Fruit fly (Drosophila melanogaster) whole organism, embryonic: ENCODE measurements around the gene CG31988.

Source experiments
- Abd-B ChIP-seq: fragments of 200-800 bp; sonication (Bioruptor generic); optimal IDR thresholded peaks from 2 replicates; lab custom pipeline; 2018; ENCODE audit warnings: missing biosample characterization, mild to moderate bottlenecking, missing genetic modification characterization, moderate library complexity
- Atf3 ChIP-seq: fragments of 200-800 bp; sonication (Bioruptor generic); optimal IDR thresholded peaks from 3 replicates; lab custom pipeline; 2016; ENCODE audit warnings: missing biosample characterization, missing genetic modification characterization
- Bdp1 ChIP-seq: fragments of 200-800 bp; sonication (Bioruptor generic); optimal IDR thresholded peaks from 3 replicates; lab custom pipeline; 2016; ENCODE audit warnings: missing biosample characterization, missing genetic modification characterization
- CG10431 ChIP-seq: fragments of 200-800 bp; sonication (Bioruptor generic); optimal IDR thresholded peaks from 3 replicates; lab custom pipeline; 2018; ENCODE audit warnings: missing biosample characterization, mild to moderate bottlenecking, missing genetic modification characterization
- CG12236 ChIP-seq: fragments of 200-800 bp; sonication (Bioruptor generic); optimal IDR thresholded peaks from 2 replicates; lab custom pipeline; 2016; ENCODE audit warnings: missing biosample characterization, missing genetic modification characterization
- CG12659 ChIP-seq: fragments of 200-800 bp; sonication (Bioruptor generic); optimal IDR thresholded peaks from 3 replicates; lab custom pipeline; 2017; ENCODE audit warnings: mild to moderate bottlenecking, missing biosample characterization, missing genetic modification reagents, missing genetic modification characterization
- CG12942 ChIP-seq: fragments of 200-800 bp; sonication (Bioruptor generic); optimal IDR thresholded peaks from 3 replicates; lab custom pipeline; 2016; ENCODE audit warnings: missing biosample characterization, missing genetic modification characterization
- CG13123 ChIP-seq: fragments of 200-800 bp; sonication (Bioruptor generic); optimal IDR thresholded peaks from 2 replicates; lab custom pipeline; 2016; ENCODE audit warnings: missing biosample characterization, missing genetic modification characterization
- CG13287 ChIP-seq: fragments of 200-800 bp; sonication (Bioruptor generic); IDR thresholded peaks from 2 replicates; pipeline ENCODE4 v1.3.6; 2022; ENCODE audit warnings: missing biosample characterization, missing genetic modification characterization; ENCODE audit not compliant: partially characterized antibody
- CG13296 ChIP-seq: fragments of 200-800 bp; sonication (Bioruptor generic); optimal IDR thresholded peaks from 3 replicates; lab custom pipeline; 2018; ENCODE audit warnings: missing biosample characterization, mild to moderate bottlenecking, missing genetic modification characterization
- CG15011 ChIP-seq: fragments of 200-800 bp; sonication (Bioruptor generic); optimal IDR thresholded peaks from 3 replicates; lab custom pipeline; 2018; ENCODE audit warnings: missing biosample characterization, mild to moderate bottlenecking, missing genetic modification characterization
- CG17359 ChIP-seq: fragments of 200-800 bp; sonication (Bioruptor generic); optimal IDR thresholded peaks from 3 replicates; lab custom pipeline; 2018; ENCODE audit warnings: missing biosample characterization, mild to moderate bottlenecking, missing genetic modification characterization, moderate library complexity
- CG17568 ChIP-seq: fragments of 200-800 bp; sonication (Bioruptor generic); optimal IDR thresholded peaks from 2 replicates; lab custom pipeline; 2018; ENCODE audit warnings: missing biosample characterization, mild to moderate bottlenecking, missing genetic modification characterization, moderate library complexity
- CG1832 ChIP-seq: fragments of 200-800 bp; sonication (Bioruptor generic); optimal IDR thresholded peaks from 2 replicates; lab custom pipeline; 2017; ENCODE audit warnings: missing biosample characterization, mild to moderate bottlenecking, missing genetic modification characterization, inconsistent platforms
- CG30431 ChIP-seq: fragments of 200-800 bp; sonication (Bioruptor generic); optimal IDR thresholded peaks from 2 replicates; lab custom pipeline; 2017; ENCODE audit warnings: missing biosample characterization, missing genetic modification characterization
- CG31388 ChIP-seq: fragments of 200-800 bp; sonication (Bioruptor generic); optimal IDR thresholded peaks from 2 replicates; lab custom pipeline; 2016; ENCODE audit warnings: missing biosample characterization, missing genetic modification characterization
- CG3995 ChIP-seq: fragments of 200-800 bp; sonication (Bioruptor generic); optimal IDR thresholded peaks from 3 replicates; lab custom pipeline; 2016; ENCODE audit warnings: missing biosample characterization, missing genetic modification characterization
- CG4617 ChIP-seq: fragments of 200-800 bp; sonication (Bioruptor generic); optimal IDR thresholded peaks from 3 replicates; lab custom pipeline; 2016; ENCODE audit warnings: missing biosample characterization, missing genetic modification characterization, borderline replicate concordance
- CG4820 ChIP-seq: fragments of 200-800 bp; sonication (Bioruptor generic); optimal IDR thresholded peaks from 3 replicates; lab custom pipeline; 2016; ENCODE audit warnings: missing biosample characterization, missing genetic modification characterization
- CG8924 ChIP-seq: fragments of 200-800 bp; optimal IDR thresholded peaks from 3 replicates; lab custom pipeline; 2019; ENCODE audit warnings: missing biosample characterization, mild to moderate bottlenecking, missing genetic modification characterization, moderate library complexity
- CG9215 ChIP-seq: fragments of 200-800 bp; sonication (Bioruptor generic); IDR thresholded peaks from 2 replicates; pipeline ENCODE4 v1.3.6; 2022; ENCODE audit warnings: missing biosample characterization, missing genetic modification characterization
- CG9609 ChIP-seq: fragments of 200-800 bp; sonication (Bioruptor generic); optimal IDR thresholded peaks from 3 replicates; lab custom pipeline; 2016; ENCODE audit warnings: missing biosample characterization, missing genetic modification characterization
- Dek ChIP-seq: fragments of 200-800 bp; sonication (Bioruptor generic); optimal IDR thresholded peaks from 3 replicates; lab custom pipeline; 2019; ENCODE audit warnings: missing biosample characterization, mild to moderate bottlenecking, missing genetic modification characterization, moderate library complexity
- Doc2 ChIP-seq: fragments of 200-800 bp; sonication (Bioruptor generic); IDR thresholded peaks from 2 replicates; pipeline ENCODE4 v1.3.6; 2022; ENCODE audit warnings: missing biosample characterization, missing genetic modification characterization
- Dp ChIP-seq: fragments of 200-800 bp; sonication (Bioruptor generic); optimal IDR thresholded peaks from 2 replicates; lab custom pipeline; 2018; ENCODE audit warnings: missing biosample characterization, mild to moderate bottlenecking, missing genetic modification characterization, moderate library complexity
- HLH4C ChIP-seq: fragments of 200-800 bp; sonication (Bioruptor generic); IDR thresholded peaks from 3 replicates; pipeline ENCODE4 v1.3.6; 2022; ENCODE audit warnings: missing biosample characterization, missing genetic modification characterization; ENCODE audit not compliant: partially characterized antibody
- Hey ChIP-seq: fragments of 200-800 bp; sonication (Bioruptor generic); optimal IDR thresholded peaks from 3 replicates; lab custom pipeline; 2018; ENCODE audit warnings: missing biosample characterization, mild to moderate bottlenecking, missing genetic modification characterization
- HmgD ChIP-seq: fragments of 200-800 bp; sonication (Bioruptor generic); optimal IDR thresholded peaks from 3 replicates; lab custom pipeline; 2016; ENCODE audit warnings: missing biosample characterization, missing genetic modification characterization
- Hmx ChIP-seq: fragments of 200-800 bp; sonication (Bioruptor generic); optimal IDR thresholded peaks from 2 replicates; lab custom pipeline; 2016; ENCODE audit warnings: missing biosample characterization, missing genetic modification characterization
- Sox100B ChIP-seq: fragments of 200-800 bp; sonication (Bioruptor generic); optimal IDR thresholded peaks from 3 replicates; lab custom pipeline; 2018; ENCODE audit warnings: missing biosample characterization, mild to moderate bottlenecking, missing genetic modification characterization
- Usf ChIP-seq: fragments of 200-800 bp; sonication (Bioruptor generic); optimal IDR thresholded peaks from 2 replicates; lab custom pipeline; 2017; ENCODE audit warnings: missing genotype, missing biosample characterization, missing genetic modification characterization
- ab ChIP-seq: fragments of 200-800 bp; sonication (Bioruptor generic); optimal IDR thresholded peaks from 2 replicates; lab custom pipeline; 2016; ENCODE audit warnings: missing biosample characterization, missing genetic modification characterization
- br ChIP-seq: fragments of >200 bp; optimal IDR thresholded peaks from 2 replicates; lab custom pipeline; 2017
- caup ChIP-seq: fragments of 200-800 bp; sonication (Bioruptor generic); optimal IDR thresholded peaks from 3 replicates; lab custom pipeline; 2017; ENCODE audit warnings: missing biosample characterization, mild to moderate bottlenecking, missing genetic modification characterization, moderate library complexity; ENCODE audit not compliant: severe bottlenecking
- chif ChIP-seq, 2 experiments: fragments of 200-800 bp; sonication (Bioruptor generic); optimal IDR thresholded peaks; 3 replicates each; lab custom pipeline; 2016; ENCODE audit warnings: missing biosample characterization in 2 of 2, missing genetic modification characterization in 2 of 2
- da ChIP-seq: fragments of 200-800 bp; sonication (Bioruptor generic); optimal IDR thresholded peaks from 2 replicates; lab custom pipeline; 2016; ENCODE audit warnings: missing biosample characterization, missing genetic modification characterization
- fd3F ChIP-seq: fragments of 200-800 bp; sonication (Bioruptor generic); optimal IDR thresholded peaks from 2 replicates; lab custom pipeline; 2018; ENCODE audit warnings: missing biosample characterization, mild to moderate bottlenecking, missing genetic modification characterization, moderate library complexity
- fd96Cb ChIP-seq: fragments of 200-800 bp; sonication (Bioruptor generic); optimal IDR thresholded peaks from 2 replicates; lab custom pipeline; 2018; ENCODE audit warnings: missing biosample characterization, mild to moderate bottlenecking, missing genetic modification characterization, moderate library complexity
- gcm2 ChIP-seq: fragments of 200-800 bp; sonication (Bioruptor generic); optimal IDR thresholded peaks from 2 replicates; lab custom pipeline; 2016; ENCODE audit warnings: missing biosample characterization, missing genetic modification characterization
- ham ChIP-seq: fragments of 200-800 bp; sonication (Bioruptor generic); IDR thresholded peaks from 2 replicates; pipeline ENCODE4 v1.3.6; 2022; ENCODE audit warnings: missing biosample characterization, missing genetic modification characterization
- kay ChIP-seq: fragments of 200-800 bp; sonication (Bioruptor generic); optimal IDR thresholded peaks from 2 replicates; lab custom pipeline; 2016; ENCODE audit warnings: missing biosample characterization, missing genetic modification characterization
- mirr ChIP-seq: fragments of 200-800 bp; sonication (Bioruptor generic); optimal IDR thresholded peaks from 3 replicates; lab custom pipeline; 2018; ENCODE audit warnings: missing biosample characterization, mild to moderate bottlenecking, missing genetic modification characterization
- nau ChIP-seq: fragments of 200-800 bp; sonication (Bioruptor generic); optimal IDR thresholded peaks from 3 replicates; lab custom pipeline; 2017; ENCODE audit warnings: missing biosample characterization, mild to moderate bottlenecking, missing genetic modification characterization, missing genetic modification reagents
- pnt ChIP-seq: fragments of 200-800 bp; sonication (Bioruptor generic); optimal IDR thresholded peaks from 3 replicates; lab custom pipeline; 2016; ENCODE audit warnings: missing biosample characterization, missing genetic modification characterization
- psq ChIP-seq: fragments of 200-800 bp; sonication (Bioruptor generic); optimal IDR thresholded peaks from 2 replicates; lab custom pipeline; 2017; ENCODE audit warnings: missing biosample characterization, missing genetic modification characterization
- row ChIP-seq: fragments of 200-800 bp; sonication (Bioruptor generic); IDR thresholded peaks from 3 replicates; pipeline ENCODE4 v1.3.6; 2022; ENCODE audit warnings: missing biosample characterization, missing genetic modification characterization
- sens-2 ChIP-seq: fragments of 200-800 bp; sonication (Bioruptor generic); IDR thresholded peaks from 2 replicates; pipeline ENCODE4 v1.3.6; 2022; ENCODE audit warnings: missing biosample characterization, missing genetic modification characterization
- sob ChIP-seq: fragments of 200-800 bp; sonication (Bioruptor generic); IDR thresholded peaks from 2 replicates; pipeline ENCODE4 v1.3.6; 2022; ENCODE audit warnings: missing biosample characterization, missing genetic modification characterization
- z ChIP-seq: fragments of 200-800 bp; sonication (Bioruptor generic); IDR thresholded peaks from 3 replicates; pipeline ENCODE4 v1.3.6; 2022; ENCODE audit warnings: missing biosample characterization, missing genetic modification characterization

CG31988 gene

DNA sequence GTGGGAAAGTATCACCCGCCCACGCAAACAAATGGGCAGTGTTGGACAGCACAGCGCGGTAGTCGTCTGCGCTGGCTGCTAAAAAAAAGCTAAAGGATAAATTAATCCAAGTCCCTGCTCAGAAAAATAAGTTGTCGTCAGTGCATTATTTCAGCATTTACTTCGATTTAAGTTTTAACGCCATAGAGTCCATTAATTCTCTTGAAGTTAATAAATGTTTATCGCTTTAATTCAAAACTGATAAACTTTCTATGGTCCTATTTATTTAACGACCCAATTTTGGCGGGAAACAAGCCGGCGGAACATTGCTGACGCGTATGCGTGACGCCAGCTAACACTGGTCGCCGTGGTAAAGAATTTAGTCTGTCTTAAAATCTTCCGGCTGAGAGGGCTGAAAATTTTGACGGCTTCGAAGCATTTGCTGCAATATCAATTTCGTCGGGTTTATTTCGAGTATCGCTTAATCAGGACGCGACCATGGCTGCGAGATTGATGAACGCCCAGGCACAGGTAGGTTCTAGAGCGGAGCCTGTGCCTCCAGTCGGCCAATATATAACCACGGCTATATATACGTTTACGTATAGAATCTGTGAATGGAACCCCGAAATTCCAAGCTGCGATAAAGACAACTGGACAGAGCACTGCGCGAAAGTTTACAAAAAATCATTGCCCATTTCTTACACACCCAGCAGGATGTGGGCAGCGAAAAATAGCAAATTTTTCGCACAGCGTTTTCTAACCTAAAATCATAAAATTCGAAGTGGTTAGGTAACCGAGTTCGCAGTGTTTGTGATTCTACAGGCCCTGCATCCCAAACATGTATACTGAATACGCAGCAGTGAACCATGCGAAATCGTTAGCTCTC is 34.1 kb downstream of the CG31988 start, which contains the start of the genes mAcon1, CG43345 and CG43346 (continued):
- TF ChIP-seq ham (GFP tag; lab: Robert Waterston, UW) (no peak), CG10431 (peak; percentile 44), Dp (GFP tag; lab: Kevin White, UChicago) (peak; percentile 75), mirr (GFP tag; lab: Kevin White, UChicago) (peak; percentile 46), kay (GFP tag; lab: Kevin White, UChicago) (peak; percentile 58), nau (no peak), HmgD (GFP tag; lab: Kevin White, UChicago) (peak; percentile 88), CG12659 (GFP tag; lab: Kevin White, UChicago) (peak; percentile 90), CG9609 (peak; percentile 87), fd96Cb (tag; lab: Kevin White, UChicago) (peak; percentile 54), gcm2 (peak; percentile 52), Doc2 (GFP tag; lab: Robert Waterston, UW) (no peak), da (GFP tag; lab: Kevin White, UChicago) (peak; percentile 37), CG3995 (peak; percentile 46), CG12942 (GFP tag; lab: Kevin White, UChicago) (peak; percentile 73), CG17568 (GFP tag; lab: Kevin White, UChicago) (no peak), row (GFP tag; lab: Robert Waterston, UW) (peak; percentile 97), CG13287 (no peak; the same call in 1 of the 2 replicates), Abd-B (GFP tag; lab: Kevin White, UChicago) (peak; percentile 89), CG13123 (GFP tag; lab: Kevin White, UChicago) (peak; percentile 50), chif (GFP tag; optimal IDR thresholded peaks at IDR 0.05; lab: Kevin White, UChicago) (peak; percentile 71 to 78), br (lab: Kevin White, UChicago) (no peak), CG4617 (peak; percentile 63), CG9215 (GFP tag; lab: Robert Waterston, UW) (peak; percentile 83), CG12236 (GFP tag; lab: Kevin White, UChicago) (peak; percentile 58), Hmx (peak; percentile 34), CG4820 (GFP tag; lab: Kevin White, UChicago) (peak; percentile 77), ab (peak; percentile 61), Sox100B (GFP tag; lab: Kevin White, UChicago) (peak; percentile 79), Hey (tag; lab: Kevin White, UChicago) (no peak), z (GFP tag; lab: Robert Waterston, UW) (no peak), CG1832 (GFP tag; lab: Kevin White, UChicago) (no peak), Dek (tag; lab: Kevin White, UChicago) (peak; percentile 74), Atf3 (GFP tag; lab: Kevin White, UChicago) (peak; percentile 79), Bdp1 (GFP tag; lab: Kevin White, UChicago) (peak; percentile 86), HLH4C (GFP tag; lab: Robert Waterston, UW) (no peak), psq (GFP tag; lab: Kevin White, UChicago) (peak; percentile 6), caup (GFP tag; lab: Kevin White, UChicago) (no peak), CG30431 (peak; percentile 68), pnt (GFP tag; lab: Kevin White, UChicago) (peak; percentile 82), sens-2 (GFP tag; lab: Robert Waterston, UW) (no peak), fd3F (GFP tag; lab: Kevin White, UChicago) (peak; percentile 67), sob (peak; percentile 78), CG17359 (tag; lab: Kevin White, UChicago) (no peak), Usf (GFP tag; lab: Kevin White, UChicago) (peak; percentile 70), CG13296 (GFP tag; lab: Kevin White, UChicago) (peak; percentile 82), CG15011 (GFP tag; lab: Kevin White, UChicago) (no peak), CG31388 (GFP tag; lab: Kevin White, UChicago) (no peak), CG8924 (tag; lab: Kevin White, UChicago) (no peak)
